Worm (Caenorhabditis elegans) whole organism, midembryonic: Measurements from ENCODE around the gene srg-65.

ENCODE experiments used
- flt-1 ChIP-seq: fragments of 200-800 bp; sonication (Bioruptor generic); IDR thresholded peaks from 2 replicates; pipeline ENCODE4 v1.3.6; 2022; ENCODE audit warnings: missing genetic modification characterization, missing compliant biosample characterization
- klf-2 ChIP-seq: fragments of 200-800 bp; sonication (Bioruptor generic); conservative IDR thresholded peaks from 2 replicates; pipeline ENCODE4 v1.3.6; 2022; ENCODE audit warnings: missing genetic modification reagents, missing genetic modification characterization, missing compliant biosample characterization

DNA sequence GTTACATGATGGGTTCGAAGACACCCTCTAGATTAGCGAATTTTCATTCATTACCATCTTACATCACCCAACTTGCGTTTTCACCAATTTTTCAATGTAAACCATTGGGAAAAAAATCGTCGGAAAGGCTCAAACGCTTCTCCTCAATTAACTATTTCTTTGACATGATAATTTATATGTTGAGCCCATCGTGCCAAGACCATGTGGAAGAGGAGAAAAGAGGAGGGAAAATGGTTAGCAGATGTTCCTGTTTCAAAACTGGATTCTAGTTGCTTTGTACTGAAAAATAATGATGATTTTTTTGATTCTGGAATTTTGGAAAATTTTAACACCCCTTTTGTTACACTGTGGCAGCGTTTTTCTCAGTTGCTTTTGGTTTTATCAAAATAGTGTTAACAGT, 40.7 kb downstream of the srg-65 start:
- TF ChIP-seq flt-1 (GFP tag; lab: Robert Waterston, UW) (no peak), klf-2 (GFP tag; lab: Robert Waterston, UW) (no peak)
